Fruit fly (Drosophila melanogaster) whole organism, embryonic: ENCODE measurements around the gene VhaM9.7-c.

Experiments used
- Antp ChIP-seq: fragments of 200-800 bp; sonication (Bioruptor generic); optimal IDR thresholded peaks from 3 replicates; lab custom pipeline; 2016; ENCODE audit warnings: missing biosample characterization, missing genetic modification characterization
- CG12219 ChIP-seq: fragments of 200-800 bp; sonication (Bioruptor generic); optimal IDR thresholded peaks from 3 replicates; lab custom pipeline; 2018; ENCODE audit warnings: missing biosample characterization, mild to moderate bottlenecking, missing genetic modification characterization
- CG13775 ChIP-seq: fragments of 200-800 bp; sonication (Bioruptor generic); optimal IDR thresholded peaks from 3 replicates; lab custom pipeline; 2017; ENCODE audit warnings: missing biosample characterization, mild to moderate bottlenecking, missing genetic modification characterization
- CG14860 ChIP-seq: fragments of 200-800 bp; sonication (Bioruptor generic); IDR thresholded peaks from 3 replicates; pipeline ENCODE4 v1.3.6; 2022; ENCODE audit warnings: missing biosample characterization, missing genetic modification characterization; ENCODE audit not compliant: partially characterized antibody
- CG15011 ChIP-seq: fragments of 200-800 bp; sonication (Bioruptor generic); optimal IDR thresholded peaks from 3 replicates; lab custom pipeline; 2018; ENCODE audit warnings: missing biosample characterization, mild to moderate bottlenecking, missing genetic modification characterization
- CG1529 ChIP-seq: fragments of 200-800 bp; sonication (Bioruptor generic); optimal IDR thresholded peaks from 3 replicates; lab custom pipeline; 2018; ENCODE audit warnings: missing biosample characterization, missing genetic modification characterization
- CG15479 ChIP-seq: fragments of 200-800 bp; sonication (Bioruptor generic); optimal IDR thresholded peaks from 3 replicates; lab custom pipeline; 2019; ENCODE audit warnings: missing biosample characterization, mild to moderate bottlenecking, missing genetic modification characterization, moderate library complexity
- CG1602 ChIP-seq: fragments of 200-800 bp; sonication (Bioruptor generic); optimal IDR thresholded peaks from 3 replicates; lab custom pipeline; 2016; ENCODE audit warnings: missing biosample characterization, missing genetic modification characterization
- CG18476 ChIP-seq: fragments of 200-800 bp; sonication (Bioruptor generic); optimal IDR thresholded peaks from 2 replicates; lab custom pipeline; 2016; ENCODE audit warnings: missing biosample characterization, mild to moderate bottlenecking, missing genetic modification characterization
- CG18764 ChIP-seq: fragments of 200-800 bp; sonication (Bioruptor generic); optimal IDR thresholded peaks from 3 replicates; lab custom pipeline; 2016; ENCODE audit warnings: missing biosample characterization, missing genetic modification characterization
- CG30403 ChIP-seq: fragments of 200-800 bp; sonication (Bioruptor generic); optimal IDR thresholded peaks from 3 replicates; lab custom pipeline; 2016; ENCODE audit warnings: missing biosample characterization, missing genetic modification characterization
- CG34376 ChIP-seq: fragments of 200-800 bp; sonication (Bioruptor generic); optimal IDR thresholded peaks from 2 replicates; lab custom pipeline; 2018; ENCODE audit warnings: missing biosample characterization, mild to moderate bottlenecking, missing genetic modification characterization
- CG3726 ChIP-seq: fragments of 200-800 bp; sonication (Bioruptor generic); IDR thresholded peaks from 3 replicates; pipeline ENCODE4, ENCODE4 v1.3.6; 2022; ENCODE audit warnings: missing biosample characterization, missing genetic modification characterization
- CG3995 ChIP-seq: fragments of 200-800 bp; sonication (Bioruptor generic); optimal IDR thresholded peaks from 3 replicates; lab custom pipeline; 2016; ENCODE audit warnings: missing biosample characterization, missing genetic modification characterization
- CG4360 ChIP-seq: fragments of 200-800 bp; sonication (Bioruptor generic); IDR thresholded peaks from 2 replicates; pipeline ENCODE4 v1.3.6; 2022; ENCODE audit warnings: missing biosample characterization, missing genetic modification characterization
- CG6765 ChIP-seq: fragments of 200-800 bp; sonication (Bioruptor generic); optimal IDR thresholded peaks from 3 replicates; lab custom pipeline; 2017; ENCODE audit warnings: missing biosample characterization, mild to moderate bottlenecking, missing genetic modification characterization
- CG7372 ChIP-seq: fragments of 200-800 bp; sonication (Bioruptor generic); IDR thresholded peaks from 2 replicates; pipeline ENCODE4 v1.3.6; 2022; ENCODE audit warnings: missing biosample characterization, missing genetic modification characterization
- CG8478 ChIP-seq: fragments of >200 bp; optimal IDR thresholded peaks from 2 replicates; lab custom pipeline; 2018
- CG9437 ChIP-seq: fragments of 200-800 bp; sonication (Bioruptor generic); optimal IDR thresholded peaks from 2 replicates; lab custom pipeline; 2018; ENCODE audit warnings: missing biosample characterization, mild to moderate bottlenecking, missing genetic modification characterization
- CG9876 ChIP-seq: fragments of 200-800 bp; sonication (Bioruptor generic); optimal IDR thresholded peaks from 2 replicates; lab custom pipeline; 2016; ENCODE audit warnings: missing biosample characterization, missing genetic modification characterization
- D ChIP-seq, 2 experiments: fragments of 200-800 bp in 1 of 2; fragments of >200 bp in 1 of 2; sonication (Bioruptor generic) in 1 of 2; optimal IDR thresholded peaks; 2 replicates in 1 of 2; 3 replicates in 1 of 2; lab custom pipeline; 2017; ENCODE audit warnings: mild to moderate bottlenecking in 1 of 2, missing biosample characterization in 1 of 2, missing genetic modification characterization in 1 of 2, missing genetic modification reagents in 1 of 2
- Deaf1 ChIP-seq: fragments of 200-800 bp; optimal IDR thresholded peaks from 3 replicates; lab custom pipeline; 2019; ENCODE audit warnings: missing biosample characterization, mild to moderate bottlenecking, missing genetic modification characterization, moderate library complexity
- Doc2 ChIP-seq: fragments of 200-800 bp; sonication (Bioruptor generic); IDR thresholded peaks from 2 replicates; pipeline ENCODE4 v1.3.6; 2022; ENCODE audit warnings: missing biosample characterization, missing genetic modification characterization
- Doc3 ChIP-seq: fragments of 200-800 bp; sonication (Bioruptor generic); IDR thresholded peaks from 3 replicates; pipeline ENCODE4 v1.3.6; 2022; ENCODE audit warnings: missing biosample characterization, missing genetic modification characterization; ENCODE audit not compliant: partially characterized antibody
- HmgD ChIP-seq: fragments of 200-800 bp; sonication (Bioruptor generic); optimal IDR thresholded peaks from 3 replicates; lab custom pipeline; 2016; ENCODE audit warnings: missing biosample characterization, missing genetic modification characterization
- Lhr ChIP-seq: fragments of 200-800 bp; sonication (Bioruptor generic); optimal IDR thresholded peaks from 3 replicates; lab custom pipeline; 2017; ENCODE audit warnings: mild to moderate bottlenecking, missing biosample characterization, missing genetic modification reagents, missing genetic modification characterization
- Lpt ChIP-seq: fragments of >200 bp; optimal IDR thresholded peaks from 2 replicates; lab custom pipeline; 2018; ENCODE audit warnings: missing biosample characterization, missing genetic modification characterization
- NC2α ChIP-seq: fragments of 200-800 bp; sonication (Bioruptor generic); optimal IDR thresholded peaks from 2 replicates; lab custom pipeline; 2016; ENCODE audit warnings: missing biosample characterization, missing genetic modification characterization
- NC2β ChIP-seq: fragments of 200-800 bp; sonication (Bioruptor generic); optimal IDR thresholded peaks from 2 replicates; lab custom pipeline; 2016; ENCODE audit warnings: missing biosample characterization, missing genetic modification characterization
- Rx ChIP-seq: fragments of 200-800 bp; sonication (Bioruptor generic); IDR thresholded peaks from 2 replicates; pipeline ENCODE4 v1.3.6; 2022; ENCODE audit warnings: missing biosample characterization, missing genetic modification characterization
- al ChIP-seq: fragments of 200-800 bp; sonication (Bioruptor generic); IDR thresholded peaks from 2 replicates; pipeline ENCODE4 v1.3.6; 2022; ENCODE audit warnings: missing biosample characterization, missing genetic modification characterization
- aop ChIP-seq: fragments of 200-800 bp; sonication (Bioruptor generic); IDR thresholded peaks from 2 replicates; pipeline ENCODE4 v1.3.6; 2022; ENCODE audit warnings: missing biosample characterization, missing genetic modification characterization
- az2 ChIP-seq: fragments of 200-800 bp; sonication (Bioruptor generic); optimal IDR thresholded peaks from 3 replicates; lab custom pipeline; 2016; ENCODE audit warnings: missing biosample characterization, missing genetic modification characterization
- bcd ChIP-seq: fragments of 200-800 bp; sonication (Bioruptor generic); optimal IDR thresholded peaks from 2 replicates; lab custom pipeline; 2017; ENCODE audit warnings: missing biosample characterization, mild to moderate bottlenecking, missing genetic modification characterization
- br ChIP-seq: fragments of >200 bp; optimal IDR thresholded peaks from 2 replicates; lab custom pipeline; 2017
- cad ChIP-seq: fragments of >200 bp; optimal IDR thresholded peaks from 2 replicates; lab custom pipeline; 2017; ENCODE audit warnings: missing biosample characterization, missing genetic modification characterization
- corto ChIP-seq: fragments of 200-800 bp; sonication (Bioruptor generic); optimal IDR thresholded peaks from 2 replicates; lab custom pipeline; 2016; ENCODE audit warnings: missing biosample characterization, mild to moderate bottlenecking, missing genetic modification characterization, moderate library complexity
- dm ChIP-seq: fragments of 200-800 bp; sonication (Bioruptor generic); optimal IDR thresholded peaks from 3 replicates; lab custom pipeline; 2016; ENCODE audit warnings: missing biosample characterization, missing genetic modification characterization
- gsb ChIP-seq: fragments of 200-800 bp; sonication (Bioruptor generic); IDR thresholded peaks from 2 replicates; pipeline ENCODE4 v1.3.6; 2022; ENCODE audit warnings: missing biosample characterization, missing genetic modification characterization
- ham ChIP-seq: fragments of 200-800 bp; sonication (Bioruptor generic); IDR thresholded peaks from 2 replicates; pipeline ENCODE4 v1.3.6; 2022; ENCODE audit warnings: missing biosample characterization, missing genetic modification characterization
- kay ChIP-seq: fragments of 200-800 bp; sonication (Bioruptor generic); optimal IDR thresholded peaks from 2 replicates; lab custom pipeline; 2016; ENCODE audit warnings: missing biosample characterization, missing genetic modification characterization
- nom ChIP-seq: fragments of 200-800 bp; sonication (Bioruptor generic); optimal IDR thresholded peaks from 2 replicates; lab custom pipeline; 2017; ENCODE audit warnings: missing biosample characterization, missing genetic modification characterization, mild to moderate bottlenecking, moderate library complexity, missing genetic modification reagents
- onecut ChIP-seq: fragments of 200-800 bp; sonication (Bioruptor generic); IDR thresholded peaks from 2 replicates; pipeline ENCODE4 v1.3.6; 2022; ENCODE audit warnings: missing biosample characterization, missing genetic modification characterization
- prd ChIP-seq, 3 experiments: fragments of >200 bp in 2 of 3; fragments of 200-800 bp in 1 of 3; sonication (Bioruptor generic) in 1 of 3; optimal IDR thresholded peaks in 2 of 3; IDR thresholded peaks in 1 of 3; 2 replicates in 2 of 3; 3 replicates in 1 of 3; pipeline versions ENCODE4 v1.3.6 to Lab custom; 2017 to 2022; ENCODE audit warnings: missing biosample characterization in 1 of 3, missing genetic modification characterization in 1 of 3
- ro ChIP-seq: fragments of 200-800 bp; sonication (Bioruptor generic); IDR thresholded peaks from 2 replicates; pipeline ENCODE4 v1.3.6; 2022; ENCODE audit warnings: missing biosample characterization, missing genetic modification characterization
- row ChIP-seq: fragments of 200-800 bp; sonication (Bioruptor generic); IDR thresholded peaks from 3 replicates; pipeline ENCODE4 v1.3.6; 2022; ENCODE audit warnings: missing biosample characterization, missing genetic modification characterization
- sc ChIP-seq, 3 experiments: fragments of >200 bp in 2 of 3; fragments of 200-800 bp in 1 of 3; sonication (Bioruptor generic) in 1 of 3; optimal IDR thresholded peaks; 2 replicates in 2 of 3; 3 replicates in 1 of 3; lab custom pipeline; 2017; ENCODE audit warnings: mild to moderate bottlenecking in 1 of 3, missing biosample characterization in 1 of 3, missing genetic modification characterization in 1 of 3, missing genetic modification reagents in 1 of 3
- sima ChIP-seq: fragments of 200-800 bp; sonication (Bioruptor generic); optimal IDR thresholded peaks from 2 replicates; lab custom pipeline; 2016; ENCODE audit warnings: missing biosample characterization, missing genetic modification characterization
- tna ChIP-seq: fragments of 200-800 bp; sonication (Bioruptor generic); IDR thresholded peaks from 2 replicates; pipeline ENCODE4 v1.3.6; 2022; ENCODE audit warnings: missing biosample characterization, missing genetic modification characterization; ENCODE audit not compliant: partially characterized antibody
- twi ChIP-seq: fragments of 200-800 bp; optimal IDR thresholded peaks from 2 replicates; lab custom pipeline; 2019; ENCODE audit warnings: missing biosample characterization, mild to moderate bottlenecking, missing genetic modification characterization, moderate library complexity
- vvl ChIP-seq: fragments of 200-800 bp; sonication (Bioruptor generic); IDR thresholded peaks from 2 replicates; pipeline ENCODE4 v1.3.6; 2022; ENCODE audit warnings: missing biosample characterization, missing genetic modification characterization
- wdn ChIP-seq: fragments of 200-800 bp; sonication (Bioruptor generic); IDR thresholded peaks from 2 replicates; pipeline ENCODE4 v1.3.6; 2022; ENCODE audit warnings: missing biosample characterization, missing genetic modification characterization

VhaM9.7-c gene

dm6 chr3L:4186659-4187058, at the start of gene VhaM9.7-c (continued):
- TF ChIP-seq D (optimal IDR thresholded peaks at IDR 0.05; lab: Kevin White, UChicago) (no peak), D (GFP tag; optimal IDR thresholded peaks at IDR 0.05; lab: Kevin White, UChicago) (no peak), onecut (GFP tag; lab: Robert Waterston, UW) (peak; percentile 54; the same call in 1 of the 2 replicates), nom (GFP tag; lab: Kevin White, UChicago) (no peak), sc (optimal IDR thresholded peaks at IDR 0.05; lab: Kevin White, UChicago) (no peak), sc (GFP tag; optimal IDR thresholded peaks at IDR 0.05; lab: Kevin White, UChicago) (no peak), CG13775 (GFP tag; lab: Kevin White, UChicago) (no peak), row (GFP tag; lab: Robert Waterston, UW) (0 out of 3 replicates have a peak, but pooled peaks have one; percentile 7), bcd (GFP tag; lab: Kevin White, UChicago) (peak; percentile 17), CG15011 (GFP tag; lab: Kevin White, UChicago) (no peak), az2 (GFP tag; lab: Kevin White, UChicago) (no peak), Rx (no peak), twi (no peak), Doc3 (GFP tag; lab: Robert Waterston, UW) (no peak), CG3726 (GFP tag; lab: Robert Waterston, UW) (no peak), CG18476 (GFP tag; lab: Kevin White, UChicago) (no peak), HmgD (peak; percentile 20), ro (GFP tag; lab: Robert Waterston, UW) (no peak), NC2α (GFP tag; lab: Kevin White, UChicago) (no peak), tna (GFP tag; lab: Robert Waterston, UW) (no peak), CG18764 (GFP tag; lab: Kevin White, UChicago) (no peak), aop (no peak), br (lab: Kevin White, UChicago) (no peak), wdn (GFP tag; lab: Robert Waterston, UW) (no peak), al (GFP tag; lab: Robert Waterston, UW) (no peak), ham (GFP tag; lab: Robert Waterston, UW) (no peak), CG4360 (no peak), prd (optimal IDR thresholded peaks at IDR 0.05; lab: Kevin White, UChicago) (no peak), prd (GFP tag; IDR thresholded peaks at IDR 0.05; lab: Robert Waterston, UW) (0 out of 3 replicates have a peak, but pooled peaks have one; percentile 29), sima (GFP tag; lab: Kevin White, UChicago) (no peak), CG1602 (GFP tag; lab: Kevin White, UChicago) (no peak), CG34376 (GFP tag; lab: Kevin White, UChicago) (no peak), vvl (GFP tag; lab: Robert Waterston, UW) (peak; percentile 65), CG14860 (no peak), gsb (no peak), CG9437 (GFP tag; lab: Kevin White, UChicago) (peak; percentile 13), CG12219 (GFP tag; lab: Kevin White, UChicago) (no peak), Antp (peak; percentile 33), Lpt (no peak), corto (GFP tag; lab: Kevin White, UChicago) (no peak), CG15479 (GFP tag; lab: Kevin White, UChicago) (no peak), CG8478 (no peak), NC2β (GFP tag; lab: Kevin White, UChicago) (peak; percentile 25), CG1529 (GFP tag; lab: Kevin White, UChicago) (no peak), CG9876 (GFP tag; lab: Kevin White, UChicago) (no peak), Lhr (peak; percentile 17), CG30403 (GFP tag; lab: Kevin White, UChicago) (peak; percentile 47), cad (GFP tag; lab: Kevin White, UChicago) (peak; percentile 11), kay (GFP tag; lab: Kevin White, UChicago) (no peak), Doc2 (GFP tag; lab: Robert Waterston, UW) (no peak), CG7372 (GFP tag; lab: Robert Waterston, UW) (no peak), Deaf1 (tag; lab: Kevin White, UChicago) (no peak), CG3995 (GFP tag; lab: Kevin White, UChicago) (no peak), dm (peak; percentile 0), CG6765 (no peak)
